Worm (Caenorhabditis elegans) whole organism, dauer: ENCODE measurements around the gene str-33.

Experiments
- unc-62 ChIP-seq: sonication (generic microtip); optimal IDR thresholded peaks from 2 replicates; lab custom pipeline; 2017; ENCODE audit warnings: missing biosample characterization, missing genetic modification reagents, missing genetic modification characterization

str-33 gene

ce11 chrV:2758437-2758836 is 30.1 kb downstream of the str-33 start:
- no peak for TF ChIP-seq unc-62 (GFP tag; lab: Kevin White, UChicago)

- no peak for TF ChIP-seq unc-62 (GFP tag; lab: Kevin White, UChicago)
These were observed 31.1 kb downstream of the str-33 start, which contains the start of gene srg-58 for ce11 chrV:2759456-2759855. Gene srg-58, minus strand, starts transcription at chrV:2759556.

- TF ChIP-seq unc-62 (GFP tag; lab: Kevin White, UChicago) = no peak
These were observed 33.1 kb downstream of the str-33 start for ce11 chrV:2761470-2761869.

ce11 chrV:2763105-2763504 is 34.8 kb downstream of the str-33 start, which contains the start of gene R05D8.7:
Gene R05D8.7, minus strand, starts transcription at chrV:2763208.
- TF ChIP-seq unc-62 (GFP tag; lab: Kevin White, UChicago) = no peak

- TF ChIP-seq unc-62 (GFP tag; lab: Kevin White, UChicago) = no peak
These were observed 36.7 kb downstream of the str-33 start, which contains the start of gene dhs-14 for ce11 chrV:2765052-2765451. Gene dhs-14, minus strand, starts transcription at chrV:2765200.

- no peak for TF ChIP-seq unc-62 (GFP tag; lab: Kevin White, UChicago)
These were observed 39.1 kb downstream of the str-33 start, which contains the start of gene R05D8.9 for ce11 chrV:2767465-2767864. Gene R05D8.9, minus strand, starts transcription at chrV:2767565.

ce11 chrV:2769754-2770153 is 41.4 kb downstream of the str-33 start, which contains the start of gene dhs-15:
Gene dhs-15, minus strand, starts transcription at chrV:2769854.
- no peak for TF ChIP-seq unc-62 (GFP tag; lab: Kevin White, UChicago)

ce11 chrV:2771560-2771959 is 43.2 kb downstream of the str-33 start, which contains the start of gene srh-56:
Gene srh-56, plus strand, starts transcription at chrV:2771860.
- no peak for TF ChIP-seq unc-62 (GFP tag; lab: Kevin White, UChicago)

ce11 chrV:2774042-2774441 is 45.7 kb downstream of the str-33 start, which contains the start of gene srj-18:
Gene srj-18, plus strand, starts transcription at chrV:2774342.
- no peak for TF ChIP-seq unc-62 (GFP tag; lab: Kevin White, UChicago)
